Worm (Caenorhabditis elegans): ENCODE results near the gene ceh-32.

Gene ceh-32

ce11 chrV:11730060-11730459 lies 24.9 kb upstream of the ceh-32 start, which contains the start of gene rhr-2:
Gene rhr-2, minus strand, starts transcription at chrV:11730160.
- no peak for TF ChIP-seq tbx-11 (GFP tag; IDR thresholded peaks at IDR 0.05)
- TF ChIP-seq ama-1 (optimal IDR thresholded peaks at IDR 0.05) = no peak
- TF ChIP-seq ets-7 (tag; optimal IDR thresholded peaks at IDR 0.05) = no peak
- no peak for TF ChIP-seq sea-1 (GFP tag; conservative IDR thresholded peaks at IDR 0.05)
- no peak for TF ChIP-seq scrt-1 (GFP tag; IDR thresholded peaks at IDR 0.05)
- no peak for TF ChIP-seq B0310.2 (tag; optimal IDR thresholded peaks at IDR 0.05)
- TF ChIP-seq hmbx-1 (tag; optimal IDR thresholded peaks at IDR 0.05) = no peak
- no peak for TF ChIP-seq tra-4 (tag; optimal IDR thresholded peaks at IDR 0.05)
- TF ChIP-seq F13C5.2 (tag; optimal IDR thresholded peaks at IDR 0.05) = no peak
- no peak for TF ChIP-seq aly-1 (tag; optimal IDR thresholded peaks at IDR 0.05)
- TF ChIP-seq hnd-1 (tag; optimal IDR thresholded peaks at IDR 0.05) = no peak
- no peak for TF ChIP-seq hmg-4 (GFP tag; optimal IDR thresholded peaks at IDR 0.05)
- no peak for TF ChIP-seq ceh-13 (GFP tag; optimal IDR thresholded peaks at IDR 0.05)

DNA sequence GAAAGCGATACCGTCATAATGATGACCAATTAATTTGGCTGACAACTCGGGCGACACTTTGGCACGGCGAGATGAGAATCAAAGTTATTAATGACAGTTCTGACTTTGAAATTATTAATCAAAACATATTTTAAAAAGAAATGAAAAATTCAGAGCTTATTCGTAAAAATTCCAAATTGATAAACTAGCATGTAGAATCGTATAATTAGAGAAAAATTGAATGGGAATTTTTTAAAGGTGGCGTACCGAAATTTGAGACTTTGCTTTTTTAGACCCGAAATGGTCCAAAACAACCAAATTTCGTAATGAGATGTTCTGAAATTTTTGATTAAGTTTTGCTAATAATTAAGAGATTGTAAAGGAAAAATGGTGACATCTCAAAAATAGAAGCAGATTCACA lies 20.8 kb upstream of the ceh-32 start, which contains the start of gene daf-11:
TSS of gene daf-11 (minus strand) at position 101 of the 400 bp plus-strand sequence.
- TF ChIP-seq B0310.2 (tag; optimal IDR thresholded peaks at IDR 0.05) = no peak
- no peak for TF ChIP-seq ama-1 (optimal IDR thresholded peaks at IDR 0.05)
- no peak for TF ChIP-seq pes-1 (GFP tag; IDR thresholded peaks at IDR 0.05)
- no peak for TF ChIP-seq hmg-4 (GFP tag; optimal IDR thresholded peaks at IDR 0.05)
- no peak for TF ChIP-seq ceh-36 (tag; optimal IDR thresholded peaks at IDR 0.05)
- TF ChIP-seq tbx-11 (GFP tag; IDR thresholded peaks at IDR 0.05) = no peak
- TF ChIP-seq ets-7 (tag; optimal IDR thresholded peaks at IDR 0.05) = no peak
- no peak for TF ChIP-seq flt-1 (GFP tag; IDR thresholded peaks at IDR 0.05)
- no peak for TF ChIP-seq F13C5.2 (tag; optimal IDR thresholded peaks at IDR 0.05)
- TF ChIP-seq sea-1 (GFP tag; conservative IDR thresholded peaks at IDR 0.05) = no peak
- no peak for TF ChIP-seq scrt-1 (GFP tag; IDR thresholded peaks at IDR 0.05)
- no peak for TF ChIP-seq tbx-37 (GFP tag; conservative IDR thresholded peaks at IDR 0.05)
- no peak for TF ChIP-seq ceh-13 (GFP tag; optimal IDR thresholded peaks at IDR 0.05)

ce11 chrV:11722858-11723257 lies 17.7 kb upstream of the ceh-32 start:
- TF ChIP-seq tbx-37 (GFP tag; conservative IDR thresholded peaks at IDR 0.05) (no peak), ets-7 (tag; optimal IDR thresholded peaks at IDR 0.05) (no peak), pes-1 (GFP tag; IDR thresholded peaks at IDR 0.05) (no peak)

DNA sequence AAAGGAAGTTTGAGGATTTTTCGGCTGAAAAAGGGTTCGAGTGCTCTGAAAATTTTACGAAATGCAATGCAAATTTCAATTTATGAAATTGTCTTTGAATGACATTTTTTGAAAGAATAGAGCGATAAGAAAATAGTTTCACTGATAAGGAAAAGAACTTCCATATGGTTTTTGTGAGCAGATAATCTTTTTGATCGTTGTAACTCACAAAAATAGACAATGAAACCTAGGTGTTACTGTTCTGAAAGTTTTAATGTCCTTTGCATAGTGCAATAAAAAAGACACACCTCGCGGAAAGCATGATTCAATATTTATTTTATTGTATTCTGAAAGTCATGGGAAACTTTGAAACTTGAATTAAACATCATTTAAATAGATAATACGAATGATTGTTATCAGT lies 11.7 kb upstream of the ceh-32 start:
- TF ChIP-seq sea-1 (GFP tag; conservative IDR thresholded peaks at IDR 0.05) = no peak
- no peak for TF ChIP-seq ets-7 (tag; optimal IDR thresholded peaks at IDR 0.05)
- TF ChIP-seq hnd-1 (tag; optimal IDR thresholded peaks at IDR 0.05) = no peak
- no peak for TF ChIP-seq aly-1 (tag; optimal IDR thresholded peaks at IDR 0.05)
- no peak for TF ChIP-seq hmg-4 (GFP tag; optimal IDR thresholded peaks at IDR 0.05)
- TF ChIP-seq F13C5.2 (tag; optimal IDR thresholded peaks at IDR 0.05) = no peak
- no peak for TF ChIP-seq flt-1 (GFP tag; IDR thresholded peaks at IDR 0.05)
- no peak for TF ChIP-seq tra-4 (tag; optimal IDR thresholded peaks at IDR 0.05)
- no peak for TF ChIP-seq ceh-13 (GFP tag; optimal IDR thresholded peaks at IDR 0.05)
- no peak for TF ChIP-seq pes-1 (GFP tag; IDR thresholded peaks at IDR 0.05)
- no peak for TF ChIP-seq ama-1 (optimal IDR thresholded peaks at IDR 0.05)
- TF ChIP-seq B0310.2 (tag; optimal IDR thresholded peaks at IDR 0.05) = no peak
- TF ChIP-seq tbx-11 (GFP tag; IDR thresholded peaks at IDR 0.05) = no peak
- TF ChIP-seq ceh-36 (tag; optimal IDR thresholded peaks at IDR 0.05) = no peak
- TF ChIP-seq scrt-1 (GFP tag; IDR thresholded peaks at IDR 0.05) = no peak
- no peak for TF ChIP-seq tbx-37 (GFP tag; conservative IDR thresholded peaks at IDR 0.05)
- TF ChIP-seq hmbx-1 (tag; optimal IDR thresholded peaks at IDR 0.05) = no peak

DNA sequence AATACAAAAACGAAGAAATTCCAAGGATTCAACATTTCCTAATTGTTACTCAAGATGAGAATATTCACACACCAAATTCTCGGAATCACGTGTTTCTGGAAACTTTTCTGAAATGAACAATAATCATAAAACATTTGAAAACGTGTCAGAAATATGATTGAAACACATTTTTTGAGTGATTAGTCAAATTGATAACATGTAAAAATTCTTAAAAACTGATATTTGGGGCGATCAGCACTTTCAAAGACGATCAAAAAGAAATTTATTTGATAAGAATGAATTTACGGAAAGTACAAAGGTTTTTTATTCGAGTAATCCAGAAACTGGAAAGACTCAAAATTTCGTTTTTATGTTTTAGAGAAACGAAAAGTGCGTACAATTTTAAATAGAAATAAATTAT lies 10.6 kb upstream of the ceh-32 start, which contains the start of gene tre-3:
TSS of gene tre-3 (minus strand) at position 107 of the 400 bp plus-strand sequence.
- no peak for TF ChIP-seq hmbx-1 (tag; optimal IDR thresholded peaks at IDR 0.05)
- TF ChIP-seq tra-4 (tag; optimal IDR thresholded peaks at IDR 0.05) = no peak
- TF ChIP-seq tbx-37 (GFP tag; conservative IDR thresholded peaks at IDR 0.05) = no peak
- TF ChIP-seq B0310.2 (tag; optimal IDR thresholded peaks at IDR 0.05) = no peak
- TF ChIP-seq ama-1 (optimal IDR thresholded peaks at IDR 0.05) = no peak

- TF ChIP-seq hmg-4 (GFP tag; optimal IDR thresholded peaks at IDR 0.05) (no peak), tbx-11 (GFP tag; IDR thresholded peaks at IDR 0.05) (no peak), F13C5.2 (tag; optimal IDR thresholded peaks at IDR 0.05) (no peak), hmbx-1 (tag; optimal IDR thresholded peaks at IDR 0.05) (no peak), hnd-1 (tag; optimal IDR thresholded peaks at IDR 0.05) (no peak), tra-4 (tag; optimal IDR thresholded peaks at IDR 0.05) (no peak)
Observed at ce11 chrV:11711751-11712150, 6.6 kb upstream of the ceh-32 start.

DNA sequence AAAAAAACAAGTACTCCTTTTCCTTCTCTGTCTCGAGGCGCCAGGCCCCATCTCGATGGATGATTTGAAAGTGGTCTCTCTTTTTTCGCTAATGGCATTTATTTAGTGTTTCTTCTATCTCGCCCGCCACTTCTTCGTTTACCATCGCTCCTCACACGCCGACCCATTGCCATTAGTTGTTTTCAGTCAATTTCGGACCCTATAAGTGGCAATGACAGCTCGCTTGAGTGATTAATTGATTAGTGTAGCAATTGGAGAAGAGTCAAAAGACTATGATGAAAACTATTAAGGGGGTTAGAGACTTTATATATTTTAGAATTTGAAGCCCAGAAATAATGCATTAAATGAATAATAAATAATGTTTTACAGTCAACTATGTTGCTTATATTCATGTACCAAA lies 1.2 kb upstream of the ceh-32 start:
- TF ChIP-seq aly-1 (tag; optimal IDR thresholded peaks at IDR 0.05) = no peak
- TF ChIP-seq hnd-1 (tag; optimal IDR thresholded peaks at IDR 0.05) = no peak
- no peak for TF ChIP-seq tra-4 (tag; optimal IDR thresholded peaks at IDR 0.05)
- TF ChIP-seq F13C5.2 (tag; optimal IDR thresholded peaks at IDR 0.05) = no peak
- no peak for TF ChIP-seq ets-7 (tag; optimal IDR thresholded peaks at IDR 0.05)
- TF ChIP-seq sea-1 (GFP tag; conservative IDR thresholded peaks at IDR 0.05) = no peak
- TF ChIP-seq pes-1 (GFP tag; IDR thresholded peaks at IDR 0.05) = no peak

DNA sequence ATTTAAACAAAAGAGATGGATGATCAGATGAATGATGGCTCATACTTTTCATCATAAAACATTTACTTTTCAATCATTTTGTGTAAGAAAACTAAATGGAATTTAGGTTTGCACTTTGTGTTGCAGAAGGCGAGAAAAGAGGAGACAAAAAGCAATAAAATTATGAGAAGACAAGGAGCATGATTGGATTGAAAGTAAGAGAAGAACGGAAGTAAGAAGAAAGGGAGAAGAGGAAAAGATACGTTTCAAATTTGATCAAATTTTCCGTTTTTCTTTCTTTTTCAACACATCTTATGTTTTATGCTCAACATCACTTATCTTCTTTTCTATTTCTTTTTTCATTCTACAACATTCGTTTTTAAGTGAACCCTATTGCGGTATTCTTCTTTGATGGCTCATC lies 542 bp downstream of the ceh-32 start:
- TF ChIP-seq tbx-11 (GFP tag; IDR thresholded peaks at IDR 0.05) (no peak), aly-1 (tag; optimal IDR thresholded peaks at IDR 0.05) (no peak), sea-1 (GFP tag; conservative IDR thresholded peaks at IDR 0.05) (no peak)

- TF ChIP-seq F13C5.2 (tag; optimal IDR thresholded peaks at IDR 0.05) (no peak), tra-4 (tag; optimal IDR thresholded peaks at IDR 0.05) (no peak), hmg-4 (GFP tag; optimal IDR thresholded peaks at IDR 0.05) (no peak), hmbx-1 (tag; optimal IDR thresholded peaks at IDR 0.05) (no peak), tbx-11 (GFP tag; IDR thresholded peaks at IDR 0.05) (no peak), sea-1 (GFP tag; conservative IDR thresholded peaks at IDR 0.05) (no peak), ceh-13 (GFP tag; optimal IDR thresholded peaks at IDR 0.05) (no peak), pes-1 (GFP tag; IDR thresholded peaks at IDR 0.05) (no peak), ceh-36 (tag; optimal IDR thresholded peaks at IDR 0.05) (no peak), scrt-1 (GFP tag; IDR thresholded peaks at IDR 0.05) (no peak), tbx-37 (GFP tag; conservative IDR thresholded peaks at IDR 0.05) (no peak), ets-7 (tag; optimal IDR thresholded peaks at IDR 0.05) (no peak), ama-1 (optimal IDR thresholded peaks at IDR 0.05) (no peak), hnd-1 (tag; optimal IDR thresholded peaks at IDR 0.05) (no peak), flt-1 (GFP tag; IDR thresholded peaks at IDR 0.05) (no peak), aly-1 (tag; optimal IDR thresholded peaks at IDR 0.05) (no peak), B0310.2 (tag; optimal IDR thresholded peaks at IDR 0.05) (no peak)
Observed at ce11 chrV:11697482-11697881, 7.7 kb downstream of the ceh-32 start.
